Fruit fly (Drosophila melanogaster): ENCODE measurements around the gene Snx6.

The Snx6 gene

DNA sequence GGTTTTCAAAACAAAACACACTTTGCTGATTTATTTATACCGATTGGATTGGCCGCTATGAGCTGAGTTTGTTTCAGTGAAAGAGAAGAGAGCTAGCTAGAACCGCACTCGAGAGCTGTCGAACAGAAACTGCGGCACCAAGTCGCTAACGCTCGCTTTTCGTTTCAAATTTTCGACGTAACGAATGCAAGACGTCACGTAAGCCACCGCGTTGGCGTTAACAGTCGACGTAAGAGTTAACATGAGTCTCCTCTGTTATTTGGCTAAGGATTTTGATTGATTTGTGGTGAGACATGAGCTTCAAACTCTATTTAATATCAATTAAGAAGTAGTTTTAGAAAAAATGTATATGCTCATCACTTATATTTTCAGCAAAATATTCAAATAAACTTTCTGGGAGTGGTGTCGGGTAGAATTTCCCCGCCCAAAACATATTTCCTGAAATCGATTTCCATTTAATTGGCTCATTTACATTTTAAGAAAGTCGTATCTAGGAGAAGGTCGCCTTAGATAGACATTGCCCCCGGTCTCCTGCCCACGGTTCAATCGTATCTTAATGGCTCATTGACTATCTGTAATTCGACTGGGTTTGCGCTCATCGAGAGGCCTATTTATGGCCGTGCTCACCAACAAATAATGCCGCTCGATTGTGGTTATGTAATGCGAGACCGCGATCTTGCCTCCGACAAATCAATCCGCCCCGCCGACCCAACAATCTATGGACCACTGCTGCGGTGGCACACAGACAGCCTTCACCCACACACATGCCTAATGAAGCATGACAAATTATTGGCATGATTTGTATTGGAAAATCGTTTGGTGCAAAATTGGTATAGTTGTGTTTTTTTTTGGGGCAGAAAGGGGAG, 37.1 kb upstream of the Snx6 start, which contains the start of gene CG8086:
TSS of gene CG8086 (minus strand) at position 102 of the 866 bp plus-strand sequence.
- no peak for TF ChIP-seq dmrt93B (GFP tag; optimal IDR thresholded peaks at IDR 0.05)
- TF ChIP-seq Abd-B (GFP tag; optimal IDR thresholded peaks at IDR 0.05) = no peak
- TF ChIP-seq h (GFP tag; optimal IDR thresholded peaks at IDR 0.05) = no peak
- no peak for TF ChIP-seq usp (GFP tag; optimal IDR thresholded peaks at IDR 0.05)
- TF ChIP-seq ey (GFP tag; optimal IDR thresholded peaks at IDR 0.05) = no peak
- no peak for TF ChIP-seq fru (GFP tag; optimal IDR thresholded peaks at IDR 0.05)
- TF ChIP-seq CrebA (GFP tag; optimal IDR thresholded peaks at IDR 0.05; ENCODE audit: borderline replicate concordance) = no peak
- no peak for TF ChIP-seq sv (GFP tag; optimal IDR thresholded peaks at IDR 0.05)
- TF ChIP-seq CG32264 (GFP tag; optimal IDR thresholded peaks at IDR 0.05) = no peak
- TF ChIP-seq OdsH (GFP tag; optimal IDR thresholded peaks at IDR 0.05) = no peak
- TF ChIP-seq Dfd (GFP tag; optimal IDR thresholded peaks at IDR 0.05) = no peak
- no peak for TF ChIP-seq br (GFP tag; optimal IDR thresholded peaks at IDR 0.05)
- no peak for TF ChIP-seq foxo (GFP tag; optimal IDR thresholded peaks at IDR 0.05)
- no peak for TF ChIP-seq Sp1 (GFP tag; optimal IDR thresholded peaks at IDR 0.05)
- no peak for TF ChIP-seq psq (GFP tag; optimal IDR thresholded peaks at IDR 0.05)
- TF ChIP-seq rgr (GFP tag; optimal IDR thresholded peaks at IDR 0.05) = no peak
- TF ChIP-seq Jra (GFP tag; optimal IDR thresholded peaks at IDR 0.05) = no peak
- TF ChIP-seq dsf (GFP tag; optimal IDR thresholded peaks at IDR 0.05; ENCODE audit: borderline replicate concordance) = no peak

DNA sequence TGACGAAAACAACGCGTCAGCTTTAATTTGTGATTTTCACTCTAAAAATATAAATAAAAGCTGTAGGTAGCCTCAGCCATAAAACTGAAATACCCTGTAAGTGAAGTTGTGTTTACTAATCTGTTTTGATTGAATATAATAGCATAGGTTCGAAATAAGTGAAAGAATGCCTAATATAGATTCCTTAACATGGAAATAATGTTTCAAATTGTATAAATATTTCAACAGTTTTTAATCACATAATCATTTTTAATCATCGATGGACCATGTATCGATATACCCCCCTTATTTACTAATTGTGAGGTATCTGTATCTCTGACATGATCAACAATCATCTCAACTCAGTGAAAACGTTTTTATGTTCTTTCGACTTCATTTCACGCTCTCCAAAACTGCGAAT, 34.9 kb upstream of the Snx6 start:
- TF ChIP-seq Jra (GFP tag; optimal IDR thresholded peaks at IDR 0.05) (no peak), br (GFP tag; optimal IDR thresholded peaks at IDR 0.05) (peak; percentile 16), OdsH (GFP tag; optimal IDR thresholded peaks at IDR 0.05) (peak; percentile 43)

DNA sequence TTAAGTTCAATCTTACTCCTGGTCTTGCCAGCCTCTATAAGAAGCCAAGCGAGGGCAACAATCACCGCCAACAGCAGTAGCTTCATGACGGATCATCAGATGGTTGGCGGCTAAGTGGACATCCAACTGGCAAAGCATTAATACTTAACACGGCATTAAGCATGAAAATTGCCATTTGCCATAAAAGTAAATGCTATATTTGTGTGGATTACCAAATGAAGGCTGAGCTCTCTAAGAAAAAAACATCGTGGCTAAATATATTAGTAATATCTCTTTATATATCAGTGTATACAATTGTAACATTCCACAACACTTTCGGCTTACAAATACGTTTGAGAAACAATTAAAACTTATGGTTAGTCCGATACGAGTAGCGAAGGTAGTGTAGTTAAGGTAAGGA, 23.4 kb upstream of the Snx6 start, which contains the start of gene CG43057:
TSS of gene CG43057 (minus strand) at position 101 of the 400 bp plus-strand sequence.
- TF ChIP-seq rgr (GFP tag; optimal IDR thresholded peaks at IDR 0.05) = no peak
- no peak for TF ChIP-seq HLH106 (tag; optimal IDR thresholded peaks at IDR 0.05)
- TF ChIP-seq h (GFP tag; optimal IDR thresholded peaks at IDR 0.05) = no peak
- TF ChIP-seq Mio (GFP tag; optimal IDR thresholded peaks at IDR 0.05) = no peak
- no peak for TF ChIP-seq foxo (GFP tag; optimal IDR thresholded peaks at IDR 0.05)
- TF ChIP-seq GATAd (GFP tag; optimal IDR thresholded peaks at IDR 0.05) = no peak
- no peak for TF ChIP-seq OdsH (GFP tag; optimal IDR thresholded peaks at IDR 0.05)
- TF ChIP-seq dsf (GFP tag; optimal IDR thresholded peaks at IDR 0.05; ENCODE audit: borderline replicate concordance) = no peak
- no peak for TF ChIP-seq Rel (GFP tag; optimal IDR thresholded peaks at IDR 0.05)
- TF ChIP-seq Rel (tag; optimal IDR thresholded peaks at IDR 0.05) = no peak
- TF ChIP-seq psq (GFP tag; optimal IDR thresholded peaks at IDR 0.05) = no peak
- no peak for TF ChIP-seq Hnf4 (GFP tag; optimal IDR thresholded peaks at IDR 0.05)
- no peak for TF ChIP-seq tai (GFP tag; optimal IDR thresholded peaks at IDR 0.05)
- TF ChIP-seq N (GFP tag; optimal IDR thresholded peaks at IDR 0.05) = no peak
- no peak for TF ChIP-seq sage (GFP tag; optimal IDR thresholded peaks at IDR 0.05)
- TF ChIP-seq lola (GFP tag; optimal IDR thresholded peaks at IDR 0.05) = no peak
- TF ChIP-seq Jra (GFP tag; optimal IDR thresholded peaks at IDR 0.05) = no peak
- TF ChIP-seq ey (GFP tag; optimal IDR thresholded peaks at IDR 0.05) = no peak
- TF ChIP-seq fru (GFP tag; optimal IDR thresholded peaks at IDR 0.05) = no peak
- no peak for TF ChIP-seq Myc (optimal IDR thresholded peaks at IDR 0.05)

DNA sequence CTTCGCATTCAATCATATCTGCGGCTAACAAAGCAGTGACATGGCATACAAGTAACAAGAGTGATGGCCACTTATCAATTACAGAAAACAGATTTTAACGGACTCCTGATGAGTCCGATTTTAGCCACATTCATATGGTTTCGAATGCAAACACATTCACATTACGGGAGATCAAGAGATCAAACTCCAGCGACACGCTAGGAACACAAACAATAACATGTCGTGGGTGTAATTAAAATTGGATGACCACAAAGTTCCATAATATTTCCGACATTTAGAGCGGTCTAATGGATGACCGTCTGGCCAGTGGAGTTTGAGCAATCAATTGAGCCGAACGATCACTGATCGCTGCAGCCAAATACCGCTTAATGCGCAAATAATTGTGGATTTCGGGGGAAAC, 21.6 kb upstream of the Snx6 start, which contains the start of gene CG14277:
TSS of gene CG14277 (plus strand) at position 301 of the 400 bp plus-strand sequence.
- TF ChIP-seq dsf (GFP tag; optimal IDR thresholded peaks at IDR 0.05; ENCODE audit: borderline replicate concordance) = no peak
- TF ChIP-seq Vsx2 (GFP tag; optimal IDR thresholded peaks at IDR 0.05; ENCODE audit: partially characterized antibody) = no peak
- TF ChIP-seq GATAd (GFP tag; optimal IDR thresholded peaks at IDR 0.05) = no peak
- no peak for TF ChIP-seq br (GFP tag; optimal IDR thresholded peaks at IDR 0.05)
- TF ChIP-seq Dfd (GFP tag; optimal IDR thresholded peaks at IDR 0.05) = no peak
- no peak for TF ChIP-seq pan (optimal IDR thresholded peaks at IDR 0.05)
- no peak for TF ChIP-seq foxo (GFP tag; optimal IDR thresholded peaks at IDR 0.05)
- no peak for TF ChIP-seq fru (GFP tag; optimal IDR thresholded peaks at IDR 0.05)
- TF ChIP-seq Hnf4 (GFP tag; optimal IDR thresholded peaks at IDR 0.05) = no peak
- TF ChIP-seq woc (GFP tag; optimal IDR thresholded peaks at IDR 0.05) = no peak
- TF ChIP-seq Hr78 (GFP tag; optimal IDR thresholded peaks at IDR 0.05) = no peak
- TF ChIP-seq Rel (GFP tag; optimal IDR thresholded peaks at IDR 0.05) = no peak
- TF ChIP-seq Rel (tag; optimal IDR thresholded peaks at IDR 0.05) = no peak
- no peak for TF ChIP-seq CrebA (GFP tag; optimal IDR thresholded peaks at IDR 0.05; ENCODE audit: borderline replicate concordance)
- no peak for TF ChIP-seq tai (GFP tag; optimal IDR thresholded peaks at IDR 0.05)
- TF ChIP-seq CG32264 (GFP tag; optimal IDR thresholded peaks at IDR 0.05) = no peak
- TF ChIP-seq OdsH (GFP tag; optimal IDR thresholded peaks at IDR 0.05) = no peak
- TF ChIP-seq Hr83 (GFP tag; optimal IDR thresholded peaks at IDR 0.05; ENCODE audit: poor library complexity, severe bottlenecking) = no peak
- no peak for TF ChIP-seq sage (GFP tag; optimal IDR thresholded peaks at IDR 0.05)
- TF ChIP-seq lola (GFP tag; optimal IDR thresholded peaks at IDR 0.05) = no peak
- no peak for TF ChIP-seq h (GFP tag; optimal IDR thresholded peaks at IDR 0.05)

All from whole organism, wandering third instar larva.